Worm (Caenorhabditis elegans): ENCODE data around the gene zig-3.

zig-3 gene

DNA sequence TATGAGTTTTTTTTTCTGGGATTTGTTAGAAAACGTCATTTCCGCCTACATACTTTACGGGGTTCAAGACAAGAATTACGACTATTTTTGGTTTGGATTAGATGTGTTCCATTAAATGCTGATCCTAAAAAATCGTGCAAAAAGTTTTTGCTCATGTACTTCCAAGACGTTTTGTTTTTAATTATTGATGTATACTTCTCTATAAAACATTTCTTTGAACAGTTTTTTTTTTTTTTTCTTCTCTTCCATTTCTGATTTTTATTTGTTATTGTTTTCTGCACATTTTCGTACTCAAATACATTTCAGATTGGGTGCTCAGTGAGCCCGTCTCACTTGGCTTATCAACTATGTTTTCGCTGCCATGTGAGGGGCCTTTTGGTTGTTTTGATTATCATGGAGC, 27.6 kb upstream of the zig-3 start, which contains the start of gene C39D10.11:
TSS of gene C39D10.11 (plus strand) at position 301 of the 400 bp plus-strand sequence.
- TF ChIP-seq dsc-1 (tag; optimal IDR thresholded peaks at IDR 0.05) (no peak), unc-62 (GFP tag; optimal IDR thresholded peaks at IDR 0.05) (no peak), aly-2 (tag; optimal IDR thresholded peaks at IDR 0.05) (no peak), ztf-4 (tag; optimal IDR thresholded peaks at IDR 0.05) (no peak), zip-4 (GFP tag; optimal IDR thresholded peaks at IDR 0.05) (no peak), jun-1 (tag; optimal IDR thresholded peaks at IDR 0.05) (no peak), lin-14 (GFP tag; optimal IDR thresholded peaks at IDR 0.05) (no peak), ces-1 (GFP tag; optimal IDR thresholded peaks at IDR 0.05) (no peak), lir-3 (tag; optimal IDR thresholded peaks at IDR 0.05; ENCODE audit: poor library complexity) (no peak), tlp-1 (tag; optimal IDR thresholded peaks at IDR 0.05) (no peak), nhr-77 (tag; optimal IDR thresholded peaks at IDR 0.05) (no peak), tbx-2 (tag; optimal IDR thresholded peaks at IDR 0.05) (no peak), sptf-1 (tag; optimal IDR thresholded peaks at IDR 0.05) (no peak)

DNA sequence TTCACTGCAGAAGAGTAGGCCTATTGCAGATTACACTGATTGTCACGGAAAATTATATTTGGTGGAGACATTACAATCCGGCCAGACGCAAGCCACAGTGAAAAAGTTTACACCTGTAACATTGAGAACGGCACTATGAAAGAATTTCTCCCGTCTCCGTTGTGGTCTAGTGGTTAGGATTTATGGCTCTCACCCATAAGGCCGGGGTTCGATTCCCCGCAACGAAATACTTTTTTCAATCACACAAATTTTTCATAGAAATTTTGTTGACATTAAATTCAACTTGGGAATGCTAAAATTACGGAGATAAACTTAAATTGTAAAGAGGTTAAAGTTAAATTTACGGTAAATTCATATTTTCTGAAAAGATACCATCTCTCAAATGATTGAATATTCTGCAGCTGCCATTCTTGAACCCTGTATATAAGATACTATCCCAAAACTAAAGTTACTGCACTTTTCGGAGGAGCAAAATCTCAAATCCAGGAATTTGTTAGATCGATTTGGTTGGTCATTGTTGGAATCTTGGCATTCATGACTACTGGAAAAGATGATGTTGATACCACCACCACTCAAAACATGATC, 24.0 kb upstream of the zig-3 start, which contains the start of gene C39D10.1:
TSS of gene C39D10.1 (plus strand) at position 535 of the 585 bp plus-strand sequence.
- TF ChIP-seq hlh-4 (tag; optimal IDR thresholded peaks at IDR 0.05) (no peak), rnt-1 (tag; optimal IDR thresholded peaks at IDR 0.05) (peak; percentile 44), ztf-4 (tag; optimal IDR thresholded peaks at IDR 0.05) (no peak), unc-130 (tag; optimal IDR thresholded peaks at IDR 0.05) (no peak), dpl-1 (GFP tag; optimal IDR thresholded peaks at IDR 0.05) (no peak), egl-27 (tag; optimal IDR thresholded peaks at IDR 0.05) (no peak), ceh-63 (GFP tag; optimal IDR thresholded peaks at IDR 0.05) (no peak), mab-9 (GFP tag; IDR thresholded peaks at IDR 0.05) (no peak), zip-4 (GFP tag; optimal IDR thresholded peaks at IDR 0.05) (no peak), nhr-90 (tag; optimal IDR thresholded peaks at IDR 0.05; ENCODE audit: poor library complexity) (peak; percentile 24), ceh-88 (GFP tag; IDR thresholded peaks at IDR 0.05) (no peak), unc-98 (GFP tag; IDR thresholded peaks at IDR 0.05) (no peak), pqm-1 (tag; optimal IDR thresholded peaks at IDR 0.05) (no peak), lin-14 (GFP tag; optimal IDR thresholded peaks at IDR 0.05) (no peak), nhr-237 (tag; optimal IDR thresholded peaks at IDR 0.05) (no peak), aha-1 (tag; optimal IDR thresholded peaks at IDR 0.05) (no peak), lir-3 (tag; optimal IDR thresholded peaks at IDR 0.05; ENCODE audit: poor library complexity) (peak; percentile 0), nhr-77 (tag; optimal IDR thresholded peaks at IDR 0.05) (peak; percentile 12), snu-23 (GFP tag; optimal IDR thresholded peaks at IDR 0.05) (peak; percentile 41), blmp-1 (tag; optimal IDR thresholded peaks at IDR 0.05) (no peak), nhr-71 (tag; optimal IDR thresholded peaks at IDR 0.05) (no peak), lin-13 (GFP tag; optimal IDR thresholded peaks at IDR 0.05) (no peak), fkh-4 (tag; optimal IDR thresholded peaks at IDR 0.05; ENCODE audit: borderline replicate concordance) (no peak), snpc-4 (tag; optimal IDR thresholded peaks at IDR 0.05) (no peak), C16A3.4 (tag; optimal IDR thresholded peaks at IDR 0.05) (peak; percentile 32), Y116A8C.19 (tag; optimal IDR thresholded peaks at IDR 0.05; ENCODE audit: borderline replicate concordance) (no peak), pag-3 (tag; optimal IDR thresholded peaks at IDR 0.05; ENCODE audit: borderline replicate concordance, insufficient read depth) (no peak), nhr-19 (GFP tag; conservative IDR thresholded peaks at IDR 0.05) (0 out of 2 replicates have a peak, but pooled peaks have one; percentile 10), lin-35 (GFP tag; optimal IDR thresholded peaks at IDR 0.05) (peak in 1 of 2 experiments; percentile 6)

DNA sequence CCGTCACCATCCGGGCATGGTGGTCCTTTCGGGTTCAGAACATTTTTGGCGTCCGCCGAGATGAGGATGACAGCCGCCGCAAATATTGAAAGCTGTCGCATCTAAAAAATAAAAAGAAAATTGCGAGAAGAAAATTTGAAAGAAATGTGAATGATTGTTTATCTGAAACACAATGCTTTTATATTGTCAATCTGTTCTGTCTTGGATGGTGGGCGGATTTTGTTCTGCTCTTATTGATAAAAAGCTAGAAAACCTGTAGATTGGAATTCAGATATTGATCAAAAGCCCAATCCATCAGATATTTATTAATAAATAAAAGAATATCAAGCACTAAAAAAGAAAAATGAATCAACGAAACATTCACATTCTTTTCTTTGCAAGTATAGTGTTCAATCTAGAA, 16.7 kb upstream of the zig-3 start, which contains the start of gene C39D10.7:
TSS of gene C39D10.7 (minus strand) at position 101 of the 400 bp plus-strand sequence.
- TF ChIP-seq nhr-11 (tag; optimal IDR thresholded peaks at IDR 0.05) (no peak), ceh-82 (tag; optimal IDR thresholded peaks at IDR 0.05) (no peak), nhr-85 (tag) (no peak), nhr-12 (tag; optimal IDR thresholded peaks at IDR 0.05) (no peak), nhr-84 (tag; optimal IDR thresholded peaks at IDR 0.05) (no peak), hlh-4 (tag; optimal IDR thresholded peaks at IDR 0.05) (no peak), vab-15 (tag; optimal IDR thresholded peaks at IDR 0.05) (no peak), sup-37 (GFP tag; optimal IDR thresholded peaks at IDR 0.05) (no peak), rnt-1 (tag; optimal IDR thresholded peaks at IDR 0.05) (no peak), pag-3 (tag; optimal IDR thresholded peaks at IDR 0.05; ENCODE audit: borderline replicate concordance, insufficient read depth) (no peak)

Data from whole organism, L1 larva.